Worm (Caenorhabditis elegans): ENCODE data around the gene H38K22.7.

DNA sequence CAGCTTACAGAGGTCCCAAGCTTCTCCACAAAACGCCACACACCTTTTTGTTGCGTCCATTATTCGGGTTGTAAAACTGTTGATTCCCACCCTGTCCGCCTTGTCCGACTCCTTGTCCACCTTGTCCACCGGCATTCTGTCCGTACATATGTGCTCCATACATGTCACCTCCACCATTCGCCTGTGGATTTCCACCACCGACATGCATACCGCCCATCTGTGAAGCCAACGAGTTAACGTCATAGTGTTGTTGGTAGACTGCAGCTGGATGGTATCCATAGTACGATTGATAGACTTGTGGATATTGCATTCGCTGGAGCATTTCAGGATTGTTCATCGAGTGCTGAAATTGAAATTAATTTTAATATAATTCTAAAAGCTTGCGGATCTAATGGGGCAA, 43.7 kb upstream of the H38K22.7 start:
- TF ChIP-seq ama-1 (optimal IDR thresholded peaks at IDR 0.05) (peak; percentile 11), aly-1 (tag; optimal IDR thresholded peaks at IDR 0.05) (no peak), F13C5.2 (tag; optimal IDR thresholded peaks at IDR 0.05) (no peak), ceh-36 (tag; optimal IDR thresholded peaks at IDR 0.05) (no peak), hmg-4 (GFP tag; optimal IDR thresholded peaks at IDR 0.05) (no peak), flt-1 (GFP tag; IDR thresholded peaks at IDR 0.05) (no peak), tbx-37 (GFP tag; conservative IDR thresholded peaks at IDR 0.05) (no peak), B0310.2 (tag; optimal IDR thresholded peaks at IDR 0.05) (no peak), tra-4 (tag; optimal IDR thresholded peaks at IDR 0.05) (no peak), scrt-1 (GFP tag; IDR thresholded peaks at IDR 0.05) (no peak), ceh-13 (GFP tag; optimal IDR thresholded peaks at IDR 0.05) (no peak), ets-7 (tag; optimal IDR thresholded peaks at IDR 0.05) (no peak), tbx-11 (GFP tag; IDR thresholded peaks at IDR 0.05) (no peak), sea-1 (GFP tag; conservative IDR thresholded peaks at IDR 0.05) (no peak)

Measured in whole organism, early embryonic.